Fruit fly (Drosophila melanogaster) whole organism: Measurements from ENCODE around the gene CG17147.

Source experiments
- CG8478 ChIP-seq: fragments of >200 bp; optimal IDR thresholded peaks from 2 replicates; lab custom pipeline; 2018; ENCODE audit warnings: inconsistent platforms
- Dll ChIP-seq: fragments of >200 bp; optimal IDR thresholded peaks from 2 replicates; lab custom pipeline; 2017
- EcR ChIP-seq, 2 experiments: fragments of >200 bp; optimal IDR thresholded peaks; 2 replicates each; lab custom pipeline; 2017; ENCODE audit warnings: missing biosample characterization in 2 of 2, missing genetic modification characterization in 2 of 2, missing genetic modification reagents in 2 of 2
- pan ChIP-seq: fragments of >200 bp; optimal IDR thresholded peaks from 2 replicates; lab custom pipeline; 2017
- psq ChIP-seq: fragments of >200 bp; optimal IDR thresholded peaks from 2 replicates; lab custom pipeline; 2017
- usp ChIP-seq: fragments of >200 bp; optimal IDR thresholded peaks from 2 replicates; lab custom pipeline; 2017; ENCODE audit warnings: missing biosample characterization, missing genetic modification characterization, mixed read lengths

dm6 chr3L:20201538-20201937 is 22.2 kb upstream of the CG17147 start, which contains the start of gene obst-F:
- TF ChIP-seq usp (no peak), CG8478 (lab: Kevin White, UChicago) (no peak), psq (lab: Kevin White, UChicago) (no peak), EcR (GFP tag; optimal IDR thresholded peaks at IDR 0.05; lab: Kevin White, UChicago) (no peak), Dll (lab: Kevin White, UChicago) (no peak), pan (no peak)
